Worm (Caenorhabditis elegans): ENCODE measurements around the gene rabx-5.

DNA sequence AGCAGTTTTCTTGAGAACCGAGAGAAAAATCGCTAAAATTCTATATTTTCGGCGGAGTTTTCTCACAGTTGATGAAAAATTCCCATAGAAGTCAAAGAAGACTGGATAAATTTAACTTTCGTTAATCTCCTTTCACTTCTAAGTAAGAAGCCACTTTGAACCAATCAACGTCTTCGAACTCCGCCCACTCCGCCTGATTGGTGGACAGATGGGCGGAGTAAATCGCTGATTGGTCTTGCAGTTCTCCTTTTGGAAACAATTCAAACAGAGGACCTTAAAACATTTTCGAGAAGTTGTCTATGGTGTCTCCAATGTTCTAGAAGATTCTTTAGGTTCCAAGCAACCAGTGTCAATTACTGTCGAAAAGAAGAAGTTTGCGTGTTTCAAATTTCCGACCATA, 53.2 kb downstream of the rabx-5 start:
- TF ChIP-seq ceh-82 (tag; optimal IDR thresholded peaks at IDR 0.05) (no peak), mdl-1 (tag; optimal IDR thresholded peaks at IDR 0.05) (no peak), fkh-10 (GFP tag; optimal IDR thresholded peaks at IDR 0.05) (no peak), lin-15B (tag; optimal IDR thresholded peaks at IDR 0.05) (no peak), C34B4.2 (tag; optimal IDR thresholded peaks at IDR 0.05) (no peak), unc-130 (tag; optimal IDR thresholded peaks at IDR 0.05) (no peak), nhr-28 (tag; optimal IDR thresholded peaks at IDR 0.05) (no peak), C04F5.9 (tag; optimal IDR thresholded peaks at IDR 0.05) (no peak), elt-3 (tag; optimal IDR thresholded peaks at IDR 0.05) (no peak), nhr-76 (tag; optimal IDR thresholded peaks at IDR 0.05) (no peak), blmp-1 (tag; optimal IDR thresholded peaks at IDR 0.05) (no peak), unc-30 (tag; optimal IDR thresholded peaks at IDR 0.05) (no peak), fos-1 (tag; optimal IDR thresholded peaks at IDR 0.05) (no peak), ama-1 (optimal IDR thresholded peaks at IDR 0.05) (no peak)
